Worm (Caenorhabditis elegans) whole organism, L1 larva: ENCODE measurements around the gene C16C8.7.

Experiments used
- C04F5.9 ChIP-seq: sonication (generic microtip); optimal IDR thresholded peaks from 2 replicates; lab custom pipeline; 2016; ENCODE audit warnings: missing genetic modification characterization, missing compliant biosample characterization
- C16A3.4 ChIP-seq: fragments of 150-350 bp; optimal IDR thresholded peaks from 2 replicates; lab custom pipeline; 2014; ENCODE audit warnings: missing biosample characterization, missing genetic modification characterization
- C34B4.2 ChIP-seq: sonication (generic microtip); optimal IDR thresholded peaks from 2 replicates; lab custom pipeline; 2017; ENCODE audit warnings: mild to moderate bottlenecking, missing genetic modification characterization, missing compliant biosample characterization
- aha-1 ChIP-seq: fragments of 150-350 bp; optimal IDR thresholded peaks from 2 replicates; lab custom pipeline; 2014; ENCODE audit warnings: missing biosample characterization, missing genetic modification characterization
- alr-1 ChIP-seq: fragments of 200-800 bp; sonication (Bioruptor generic); optimal IDR thresholded peaks from 2 replicates; lab custom pipeline; 2018; ENCODE audit warnings: borderline replicate concordance, mild to moderate bottlenecking, missing genetic modification characterization, missing compliant biosample characterization
- aly-2 ChIP-seq: fragments of 150-350 bp; optimal IDR thresholded peaks from 2 replicates; lab custom pipeline; 2014; ENCODE audit warnings: missing biosample characterization, missing genetic modification characterization
- ama-1 ChIP-seq: fragments of 150-350 bp; optimal IDR thresholded peaks from 2 replicates; lab custom pipeline; 2014
- blmp-1 ChIP-seq: fragments of 150-350 bp; optimal IDR thresholded peaks from 2 replicates; lab custom pipeline; 2014; ENCODE audit warnings: missing biosample characterization, missing genetic modification characterization
- ceh-63 ChIP-seq: fragments of 200-800 bp; sonication (Bioruptor generic); optimal IDR thresholded peaks from 2 replicates; lab custom pipeline; 2018; ENCODE audit warnings: mild to moderate bottlenecking, missing genetic modification characterization, missing compliant biosample characterization
- ceh-8 ChIP-seq: fragments of 200-800 bp; sonication (Bioruptor generic); optimal IDR thresholded peaks from 2 replicates; lab custom pipeline; 2018; ENCODE audit warnings: mild to moderate bottlenecking, missing genetic modification characterization, moderate library complexity, missing compliant biosample characterization
- ceh-82 ChIP-seq, 3 experiments: fragments of 150-350 bp in 1 of 3; sonication (generic microtip) in 2 of 3; optimal IDR thresholded peaks; 2 replicates each; lab custom pipeline; 2014 to 2017; ENCODE audit warnings: missing biosample characterization in 3 of 3, missing genetic modification characterization in 3 of 3
- ceh-90 ChIP-seq: sonication (generic microtip); optimal IDR thresholded peaks from 2 replicates; lab custom pipeline; 2016; ENCODE audit warnings: missing genetic modification characterization, missing compliant biosample characterization
- dpl-1 ChIP-seq, 3 experiments: fragments of 150-350 bp in 2 of 3; sonication (generic microtip) in 1 of 3; optimal IDR thresholded peaks; 2 replicates each; lab custom pipeline; 2014 to 2017; ENCODE audit warnings: missing biosample characterization in 3 of 3, missing genetic modification characterization in 3 of 3, missing genetic modification reagents in 3 of 3
- efl-3 ChIP-seq: fragments of 200-800 bp; sonication (Bioruptor generic); optimal IDR thresholded peaks from 2 replicates; lab custom pipeline; 2018; ENCODE audit warnings: mild to moderate bottlenecking, missing genetic modification characterization, missing compliant biosample characterization
- egl-27 ChIP-seq, 2 experiments: fragments of 150-350 bp in 1 of 2; sonication (generic microtip); optimal IDR thresholded peaks; 3 replicates each; lab custom pipeline; 2017 to 2018; ENCODE audit warnings: missing biosample characterization in 2 of 2, missing genetic modification characterization in 2 of 2, missing genetic modification reagents in 2 of 2
- elt-2 ChIP-seq: sonication (generic microtip); optimal IDR thresholded peaks from 2 replicates; lab custom pipeline; 2016; ENCODE audit warnings: missing genetic modification characterization, mild to moderate bottlenecking, inconsistent platforms, missing compliant biosample characterization, missing genetic modification reagents
- elt-3 ChIP-seq, 6 experiments: fragments of 150-350 bp in 1 of 6; sonication (generic microtip); optimal IDR thresholded peaks; 2 replicates each; lab custom pipeline; 2017 to 2018; ENCODE audit warnings: missing biosample characterization in 6 of 6, missing genetic modification characterization in 6 of 6, inconsistent platforms in 1 of 6
- ets-5 ChIP-seq: fragments of 200-800 bp; sonication (Bioruptor generic); IDR thresholded peaks from 2 replicates; pipeline ENCODE4 v1.3.6; 2022; ENCODE audit warnings: missing genetic modification characterization, missing compliant biosample characterization
- fkh-10 ChIP-seq: sonication (generic microtip); optimal IDR thresholded peaks from 2 replicates; lab custom pipeline; 2017; ENCODE audit warnings: missing biosample characterization, missing genetic modification reagents, missing genetic modification characterization
- fkh-8 ChIP-seq: sonication (generic microtip); optimal IDR thresholded peaks from 2 replicates; lab custom pipeline; 2016; ENCODE audit warnings: mild to moderate bottlenecking, missing genetic modification characterization, missing compliant biosample characterization
- fos-1 ChIP-seq: fragments of 150-350 bp; optimal IDR thresholded peaks from 2 replicates; lab custom pipeline; 2014; ENCODE audit warnings: missing biosample characterization, missing genetic modification characterization
- hlh-17 ChIP-seq: fragments of 200-800 bp; sonication (Bioruptor generic); optimal IDR thresholded peaks from 2 replicates; lab custom pipeline; 2018; ENCODE audit warnings: missing genetic modification characterization, mild to moderate bottlenecking, missing compliant biosample characterization, moderate library complexity, borderline replicate concordance
- hpl-2 ChIP-seq: fragments of 150-350 bp; optimal IDR thresholded peaks from 2 replicates; lab custom pipeline; 2014; ENCODE audit warnings: missing biosample characterization, missing genetic modification reagents, missing genetic modification characterization
- irx-1 ChIP-seq: sonication (generic microtip); optimal IDR thresholded peaks from 2 replicates; lab custom pipeline; 2016; ENCODE audit warnings: missing genetic modification characterization, missing compliant biosample characterization
- jun-1 ChIP-seq: fragments of 150-350 bp; optimal IDR thresholded peaks from 2 replicates; lab custom pipeline; 2014; ENCODE audit warnings: missing biosample characterization, missing genetic modification reagents, missing genetic modification characterization
- lin-13 ChIP-seq: fragments of 150-350 bp; optimal IDR thresholded peaks from 2 replicates; lab custom pipeline; 2014; ENCODE audit warnings: missing biosample characterization, missing genetic modification reagents, missing genetic modification characterization
- lsy-2 ChIP-seq, 2 experiments: fragments of 150-350 bp; optimal IDR thresholded peaks; 2 replicates each; lab custom pipeline; 2014; ENCODE audit warnings: missing biosample characterization in 2 of 2, missing genetic modification characterization in 2 of 2
- mab-9 ChIP-seq: fragments of 200-800 bp; sonication (Bioruptor generic); IDR thresholded peaks from 2 replicates; pipeline ENCODE4 v1.3.6; 2022; ENCODE audit warnings: missing genetic modification reagents, missing genetic modification characterization, missing compliant biosample characterization
- mdl-1 ChIP-seq, 2 experiments: fragments of 150-350 bp; optimal IDR thresholded peaks; 2 replicates each; lab custom pipeline; 2014 to 2017; ENCODE audit warnings: missing biosample characterization in 2 of 2, missing genetic modification characterization in 2 of 2, inconsistent platforms in 1 of 2
- mep-1 ChIP-seq: fragments of 150-350 bp; optimal IDR thresholded peaks from 2 replicates; lab custom pipeline; 2014; ENCODE audit warnings: missing biosample characterization, missing genetic modification characterization
- nhr-11 ChIP-seq: fragments of 150-350 bp; optimal IDR thresholded peaks from 2 replicates; lab custom pipeline; 2014; ENCODE audit warnings: missing biosample characterization, missing genetic modification characterization
- nhr-12 ChIP-seq: sonication (generic microtip); optimal IDR thresholded peaks from 2 replicates; lab custom pipeline; 2017; ENCODE audit warnings: missing biosample characterization, missing genetic modification characterization
- nhr-19 ChIP-seq: fragments of 200-800 bp; sonication (Bioruptor generic); conservative IDR thresholded peaks from 2 replicates; pipeline ENCODE4 v1.3.6; 2022; ENCODE audit warnings: missing genetic modification characterization, missing compliant biosample characterization
- nhr-20 ChIP-seq: sonication (generic microtip); optimal IDR thresholded peaks from 2 replicates; lab custom pipeline; 2016; ENCODE audit warnings: mild to moderate bottlenecking, missing genetic modification characterization, missing compliant biosample characterization
- nhr-237 ChIP-seq: fragments of 150-350 bp; optimal IDR thresholded peaks from 2 replicates; lab custom pipeline; 2014; ENCODE audit warnings: missing biosample characterization, missing genetic modification characterization
- nhr-28 ChIP-seq: fragments of 150-350 bp; optimal IDR thresholded peaks from 2 replicates; lab custom pipeline; 2014; ENCODE audit warnings: missing biosample characterization, missing genetic modification characterization
- nhr-71 ChIP-seq: sonication (generic microtip); optimal IDR thresholded peaks from 2 replicates; lab custom pipeline; 2016; ENCODE audit warnings: mild to moderate bottlenecking, missing genetic modification characterization, moderate library complexity, missing compliant biosample characterization
- nhr-77 ChIP-seq: fragments of 150-350 bp; optimal IDR thresholded peaks from 2 replicates; lab custom pipeline; 2014; ENCODE audit warnings: missing biosample characterization, missing genetic modification characterization
- nhr-84 ChIP-seq: sonication (generic microtip); optimal IDR thresholded peaks from 2 replicates; lab custom pipeline; 2017; ENCODE audit warnings: missing biosample characterization, missing genetic modification characterization
- nhr-85 ChIP-seq: sonication (generic microtip); peaks from one replicate; lab custom pipeline; 2016; ENCODE audit warnings: missing genetic modification characterization, inconsistent platforms, missing compliant biosample characterization
- nhr-90 ChIP-seq: sonication (generic microtip); optimal IDR thresholded peaks from 2 replicates; lab custom pipeline; 2016; ENCODE audit warnings: mild to moderate bottlenecking, missing genetic modification characterization, missing compliant biosample characterization; ENCODE audit not compliant: poor library complexity
- pag-3 ChIP-seq: sonication (generic microtip); optimal IDR thresholded peaks from 2 replicates; lab custom pipeline; 2017; ENCODE audit warnings: missing genetic modification characterization, mild to moderate bottlenecking, missing compliant biosample characterization, antibody characterized with exemption, borderline replicate concordance; ENCODE audit not compliant: insufficient read depth
- pax-3 ChIP-seq: fragments of 200-800 bp; sonication (Bioruptor generic); optimal IDR thresholded peaks from 2 replicates; lab custom pipeline; 2018; ENCODE audit warnings: mild to moderate bottlenecking, missing genetic modification characterization, moderate library complexity, missing compliant biosample characterization
- pqm-1 ChIP-seq: sonication (generic microtip); optimal IDR thresholded peaks from 3 replicates; lab custom pipeline; 2017; ENCODE audit warnings: missing biosample characterization, missing genetic modification characterization
- skn-1 ChIP-seq: fragments of 150-350 bp; optimal IDR thresholded peaks from 2 replicates; lab custom pipeline; 2014; ENCODE audit warnings: missing biosample characterization, missing genetic modification characterization
- sup-37 ChIP-seq: fragments of 200-800 bp; sonication (Bioruptor generic); optimal IDR thresholded peaks from 2 replicates; lab custom pipeline; 2018; ENCODE audit warnings: mild to moderate bottlenecking, missing genetic modification characterization, missing compliant biosample characterization
- swsn-7 ChIP-seq: sonication (generic microtip); optimal IDR thresholded peaks from 2 replicates; lab custom pipeline; 2016; ENCODE audit warnings: missing genetic modification characterization, missing compliant biosample characterization
- tbx-2 ChIP-seq: sonication (generic microtip); optimal IDR thresholded peaks from 2 replicates; lab custom pipeline; 2016; ENCODE audit warnings: missing genetic modification characterization, missing compliant biosample characterization
- tlp-1 ChIP-seq: fragments of 150-350 bp; optimal IDR thresholded peaks from 2 replicates; lab custom pipeline; 2014; ENCODE audit warnings: missing biosample characterization, missing genetic modification characterization
- unc-30 ChIP-seq: sonication (generic microtip); optimal IDR thresholded peaks from 2 replicates; lab custom pipeline; 2017; ENCODE audit warnings: missing biosample characterization, missing genetic modification characterization
- unc-98 ChIP-seq: fragments of 200-800 bp; sonication (Bioruptor generic); IDR thresholded peaks from 2 replicates; pipeline ENCODE4 v1.3.6; 2022; ENCODE audit warnings: missing genetic modification characterization, missing compliant biosample characterization
- vab-15 ChIP-seq: sonication (generic microtip); optimal IDR thresholded peaks from 2 replicates; lab custom pipeline; 2017; ENCODE audit warnings: missing genotype, mild to moderate bottlenecking, missing genetic modification characterization, missing compliant biosample characterization
- zag-1 ChIP-seq: fragments of 150-350 bp; optimal IDR thresholded peaks from 2 replicates; lab custom pipeline; 2014; ENCODE audit warnings: missing biosample characterization, missing genetic modification characterization
- zip-4 ChIP-seq: fragments of 200-800 bp; sonication (Bioruptor generic); optimal IDR thresholded peaks from 2 replicates; lab custom pipeline; 2018; ENCODE audit warnings: mild to moderate bottlenecking, missing genetic modification characterization, moderate library complexity, missing compliant biosample characterization

Gene C16C8.7

DNA sequence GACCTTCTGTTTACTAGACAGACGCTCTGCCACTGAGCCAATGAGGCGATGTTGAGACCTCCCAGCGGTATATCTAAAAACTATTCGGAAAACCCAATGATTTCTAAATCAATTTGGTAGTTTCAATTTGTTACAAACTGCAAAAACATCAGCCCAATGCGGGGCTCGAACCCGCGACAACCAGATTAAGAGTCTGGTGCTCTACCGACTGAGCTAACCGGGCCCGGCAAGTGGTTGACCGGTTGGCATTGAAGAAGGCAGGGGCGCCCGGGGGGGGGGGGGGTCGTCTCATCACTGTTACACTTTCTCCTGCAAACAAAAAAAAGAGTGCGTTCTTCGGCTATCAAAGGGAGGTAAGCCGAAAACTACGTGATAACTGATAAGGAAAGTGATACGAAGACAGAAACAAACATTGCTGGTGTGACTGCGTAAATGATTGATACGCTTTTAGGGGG is 20.7 kb downstream of the C16C8.7 start:
- TF ChIP-seq tbx-2 (tag; lab: Kevin White, UChicago): peak; percentile 22
- TF ChIP-seq alr-1 (tag; lab: Kevin White, UChicago): no peak
- no peak for TF ChIP-seq lin-13 (GFP tag; lab: Kevin White, UChicago)
- TF ChIP-seq ceh-63 (GFP tag; lab: Kevin White, UChicago): no peak
- no peak for TF ChIP-seq egl-27 (tag; optimal IDR thresholded peaks at IDR 0.05; lab: Kevin White, UChicago)
- peak; percentile 64 for TF ChIP-seq nhr-19 (GFP tag; lab: Robert Waterston, UW)
- TF ChIP-seq fkh-8 (tag; lab: Kevin White, UChicago): no peak
- TF ChIP-seq ama-1: no peak
- no peak for TF ChIP-seq nhr-84 (tag; lab: Kevin White, UChicago)
- TF ChIP-seq nhr-85 (tag; lab: Kevin White, UChicago): peak; percentile 57
- TF ChIP-seq skn-1 (tag; lab: Kevin White, UChicago): no peak
- peak; percentile 60 for TF ChIP-seq nhr-71 (tag; lab: Kevin White, UChicago)
- no peak for TF ChIP-seq swsn-7 (tag; lab: Kevin White, UChicago)
- no peak for TF ChIP-seq ceh-90
- TF ChIP-seq nhr-90 (tag; lab: Kevin White, UChicago): peak; percentile 75
- no peak for TF ChIP-seq nhr-77 (tag; lab: Kevin White, UChicago)
- TF ChIP-seq aly-2 (tag; lab: Kevin White, UChicago): no peak
- no peak for TF ChIP-seq nhr-28 (tag; lab: Kevin White, UChicago)
- TF ChIP-seq fkh-10 (GFP tag; lab: Kevin White, UChicago): no peak
- TF ChIP-seq mab-9 (GFP tag; lab: Robert Waterston, UW): no peak
- TF ChIP-seq pqm-1 (tag; lab: Kevin White, UChicago): peak; percentile 43
- peak; percentile 10 for TF ChIP-seq sup-37
- TF ChIP-seq unc-30 (tag; lab: Kevin White, UChicago): no peak
- peak; percentile 6 for TF ChIP-seq jun-1 (tag; lab: Kevin White, UChicago)
- TF ChIP-seq vab-15: no peak
- no peak for TF ChIP-seq ets-5 (GFP tag; lab: Robert Waterston, UW)
- no peak for TF ChIP-seq C04F5.9 (tag; lab: Kevin White, UChicago)
- TF ChIP-seq elt-2 (tag; lab: Kevin White, UChicago): peak; percentile 97
- TF ChIP-seq ceh-8: no peak
- TF ChIP-seq mdl-1 (tag; optimal IDR thresholded peaks at IDR 0.05; lab: Kevin White, UChicago): no peak
- TF ChIP-seq tlp-1 (tag; lab: Kevin White, UChicago): peak; percentile 62
- no peak for TF ChIP-seq nhr-11 (tag; lab: Kevin White, UChicago)
- peak; percentile 16 for TF ChIP-seq mep-1 (tag; lab: Kevin White, UChicago)
- TF ChIP-seq hpl-2 (GFP tag; lab: Kevin White, UChicago): no peak
- TF ChIP-seq efl-3 (GFP tag; lab: Kevin White, UChicago): no peak
- peak in 1 of 3 experiments; percentile 3 for TF ChIP-seq dpl-1 (GFP tag; optimal IDR thresholded peaks at IDR 0.05; lab: Kevin White, UChicago)
- TF ChIP-seq unc-98 (GFP tag; lab: Robert Waterston, UW): no peak
- TF ChIP-seq nhr-12: no peak
- TF ChIP-seq irx-1 (tag; lab: Kevin White, UChicago): no peak
- no peak for TF ChIP-seq hlh-17 (GFP tag; lab: Kevin White, UChicago)
- TF ChIP-seq nhr-237: no peak
- TF ChIP-seq zag-1: no peak
- TF ChIP-seq nhr-20 (tag; lab: Kevin White, UChicago): peak; percentile 39
- TF ChIP-seq ceh-82 (tag; optimal IDR thresholded peaks at IDR 0.05; lab: Kevin White, UChicago): peak in 1 of 3 experiments; percentile 3
- TF ChIP-seq pag-3 (tag; lab: Kevin White, UChicago): no peak
- peak; percentile 66 for TF ChIP-seq blmp-1 (tag; lab: Kevin White, UChicago)
- TF ChIP-seq fos-1 (tag; lab: Kevin White, UChicago): no peak
- TF ChIP-seq zip-4 (GFP tag; lab: Kevin White, UChicago): no peak
- no peak for TF ChIP-seq aha-1 (tag; lab: Kevin White, UChicago)
- no peak for TF ChIP-seq lsy-2 (tag; optimal IDR thresholded peaks at IDR 0.05; lab: Kevin White, UChicago)
- TF ChIP-seq elt-3 (tag; optimal IDR thresholded peaks at IDR 0.05; lab: Kevin White, UChicago): peak in 3 of 6 experiments; percentile 45 to 62 (median 46)
- TF ChIP-seq C34B4.2: no peak
- TF ChIP-seq pax-3 (tag; lab: Kevin White, UChicago): no peak
- no peak for TF ChIP-seq C16A3.4 (tag; lab: Kevin White, UChicago)
